Worm (Caenorhabditis elegans): ENCODE measurements around the gene lin-22.

DNA sequence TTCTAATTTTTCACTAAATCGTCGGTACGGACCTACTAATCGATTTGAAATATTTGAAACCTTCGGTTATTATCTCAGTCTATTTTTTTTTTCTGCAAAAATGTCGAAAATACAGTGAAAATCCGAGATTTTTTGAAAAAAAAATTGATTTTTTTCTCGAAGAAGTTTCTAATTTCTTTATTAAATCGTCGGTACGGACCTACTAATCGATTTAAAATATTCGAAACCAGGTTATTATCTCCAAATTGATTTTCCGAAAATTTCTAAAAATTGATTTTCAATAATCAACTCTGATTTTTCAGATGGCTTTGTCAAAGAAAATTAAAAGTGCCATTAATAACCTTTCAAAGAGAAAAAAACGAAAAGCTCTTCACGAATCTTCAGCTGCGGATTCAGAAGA lies 33.9 kb downstream of the lin-22 start, which contains the start of gene ivph-3:
- TF ChIP-seq W03F9.2 (tag; optimal IDR thresholded peaks at IDR 0.05) (no peak), dao-5 (tag; optimal IDR thresholded peaks at IDR 0.05) (no peak), him-1 (tag; optimal IDR thresholded peaks at IDR 0.05) (no peak)
